Fruit fly (Drosophila melanogaster) whole organism, embryonic: ENCODE measurements around the gene CG11668.
A peak's percentile ranks its signal among the peaks of the same experiment; 100 is the strongest.

Experiments
- CG10209 ChIP-seq: fragments of 200-800 bp; sonication (Bioruptor generic); optimal IDR thresholded peaks from 3 replicates; lab custom pipeline; 2017; ENCODE audit warnings: missing biosample characterization, mild to moderate bottlenecking, missing genetic modification characterization, missing genetic modification reagents
- CG11093 ChIP-seq: fragments of 200-800 bp; sonication (Bioruptor generic); IDR thresholded peaks from 3 replicates; pipeline ENCODE4 v1.3.6; 2022; ENCODE audit warnings: missing biosample characterization, missing genetic modification characterization
- CG13296 ChIP-seq: fragments of 200-800 bp; sonication (Bioruptor generic); optimal IDR thresholded peaks from 3 replicates; lab custom pipeline; 2018; ENCODE audit warnings: missing biosample characterization, mild to moderate bottlenecking, missing genetic modification characterization
- CG1529 ChIP-seq: fragments of 200-800 bp; sonication (Bioruptor generic); optimal IDR thresholded peaks from 3 replicates; lab custom pipeline; 2018; ENCODE audit warnings: missing biosample characterization, missing genetic modification characterization
- CG1603 ChIP-seq: fragments of 200-800 bp; sonication (Bioruptor generic); optimal IDR thresholded peaks from 2 replicates; lab custom pipeline; 2019; ENCODE audit warnings: missing biosample characterization, mild to moderate bottlenecking, missing genetic modification characterization, moderate library complexity
- CG16779 ChIP-seq: fragments of 200-800 bp; sonication (Bioruptor generic); IDR thresholded peaks from 2 replicates; pipeline ENCODE4 v1.3.6; 2022; ENCODE audit warnings: missing biosample characterization, missing genetic modification characterization
- CG18011 ChIP-seq: fragments of 200-800 bp; sonication (Bioruptor generic); optimal IDR thresholded peaks from 2 replicates; lab custom pipeline; 2017; ENCODE audit warnings: missing biosample characterization, missing genetic modification characterization, mild to moderate bottlenecking, moderate library complexity, missing genotype
- CG18262 ChIP-seq: fragments of 200-800 bp; optimal IDR thresholded peaks from 3 replicates; lab custom pipeline; 2019; ENCODE audit warnings: missing biosample characterization, mild to moderate bottlenecking, missing genetic modification characterization, moderate library complexity
- CG2120 ChIP-seq: fragments of 200-800 bp; sonication (Bioruptor generic); optimal IDR thresholded peaks from 3 replicates; lab custom pipeline; 2016; ENCODE audit warnings: missing biosample characterization, missing genetic modification characterization
- CG30020 ChIP-seq: fragments of 200-800 bp; optimal IDR thresholded peaks from 2 replicates; lab custom pipeline; 2019; ENCODE audit warnings: missing biosample characterization, mild to moderate bottlenecking, missing genetic modification characterization, moderate library complexity
- CG32767 ChIP-seq: fragments of 200-800 bp; sonication (Bioruptor generic); IDR thresholded peaks from 2 replicates; pipeline ENCODE4 v1.3.6; 2022; ENCODE audit warnings: missing biosample characterization, missing genetic modification characterization
- CG34224 ChIP-seq: fragments of 200-800 bp; sonication (Bioruptor generic); IDR thresholded peaks from 3 replicates; pipeline ENCODE4 v1.3.6; 2022; ENCODE audit warnings: missing biosample characterization, missing genetic modification characterization; ENCODE audit not compliant: partially characterized antibody
- CG34376 ChIP-seq: fragments of 200-800 bp; sonication (Bioruptor generic); optimal IDR thresholded peaks from 2 replicates; lab custom pipeline; 2018; ENCODE audit warnings: missing biosample characterization, mild to moderate bottlenecking, missing genetic modification characterization
- CG4404 ChIP-seq: fragments of 200-800 bp; sonication (Bioruptor generic); IDR thresholded peaks from 2 replicates; pipeline ENCODE4 v1.3.6; 2022; ENCODE audit warnings: missing biosample characterization, missing genetic modification characterization
- CG6689 ChIP-seq: fragments of 200-800 bp; sonication (Bioruptor generic); IDR thresholded peaks from 2 replicates; pipeline ENCODE4 v1.3.6; 2022; ENCODE audit warnings: missing biosample characterization, missing genetic modification characterization
- CG6854 ChIP-seq: fragments of 200-800 bp; sonication (Bioruptor generic); optimal IDR thresholded peaks from 3 replicates; lab custom pipeline; 2017; ENCODE audit warnings: missing biosample characterization, mild to moderate bottlenecking, missing genetic modification characterization
- CG7786 ChIP-seq: fragments of 200-800 bp; sonication (Bioruptor generic); optimal IDR thresholded peaks from 2 replicates; lab custom pipeline; 2016; ENCODE audit warnings: missing biosample characterization, missing genetic modification characterization
- CG7928 ChIP-seq: fragments of 200-800 bp; sonication (Bioruptor generic); optimal IDR thresholded peaks from 2 replicates; lab custom pipeline; 2017; ENCODE audit warnings: missing biosample characterization, mild to moderate bottlenecking, missing genetic modification characterization
- CG8281 ChIP-seq: fragments of 200-800 bp; sonication (Bioruptor generic); optimal IDR thresholded peaks from 2 replicates; lab custom pipeline; 2018; ENCODE audit warnings: missing biosample characterization, mild to moderate bottlenecking, missing genetic modification characterization, moderate library complexity
- HLH4C ChIP-seq: fragments of 200-800 bp; sonication (Bioruptor generic); IDR thresholded peaks from 3 replicates; pipeline ENCODE4 v1.3.6; 2022; ENCODE audit warnings: missing biosample characterization, missing genetic modification characterization; ENCODE audit not compliant: partially characterized antibody
- Lpt ChIP-seq: fragments of >200 bp; optimal IDR thresholded peaks from 2 replicates; lab custom pipeline; 2018; ENCODE audit warnings: missing biosample characterization, missing genetic modification characterization
- Med ChIP-seq: fragments of 200-800 bp; sonication (Bioruptor generic); peaks from one replicate; lab custom pipeline; 2016; ENCODE audit warnings: missing biosample characterization, missing genetic modification characterization, mild to moderate bottlenecking, inconsistent platforms, moderate library complexity
- Myb ChIP-seq: fragments of 200-800 bp; sonication (Bioruptor generic); optimal IDR thresholded peaks from 2 replicates; lab custom pipeline; 2016; ENCODE audit warnings: missing biosample characterization, missing genetic modification characterization
- Nf-YC ChIP-seq: fragments of 200-800 bp; optimal IDR thresholded peaks from 3 replicates; lab custom pipeline; 2019; ENCODE audit warnings: missing biosample characterization, mild to moderate bottlenecking, missing genetic modification characterization, moderate library complexity
- Opbp ChIP-seq: fragments of 200-800 bp; sonication (Bioruptor generic); IDR thresholded peaks from 3 replicates; pipeline ENCODE4 v1.3.6; 2022; ENCODE audit warnings: missing biosample characterization, missing genetic modification characterization; ENCODE audit not compliant: partially characterized antibody
- Rx ChIP-seq: fragments of 200-800 bp; sonication (Bioruptor generic); IDR thresholded peaks from 2 replicates; pipeline ENCODE4 v1.3.6; 2022; ENCODE audit warnings: missing biosample characterization, missing genetic modification characterization
- Scr ChIP-seq: fragments of 200-800 bp; sonication (Bioruptor generic); IDR thresholded peaks from 2 replicates; pipeline ENCODE4 v1.3.6; 2022; ENCODE audit warnings: missing biosample characterization, missing genetic modification characterization; ENCODE audit not compliant: partially characterized antibody
- Side ChIP-seq: fragments of 200-800 bp; sonication (Bioruptor generic); optimal IDR thresholded peaks from 2 replicates; lab custom pipeline; 2016; ENCODE audit warnings: missing biosample characterization, missing genetic modification characterization
- Six4 ChIP-seq: fragments of 200-800 bp; sonication (Bioruptor generic); optimal IDR thresholded peaks from 2 replicates; lab custom pipeline; 2016; ENCODE audit warnings: missing biosample characterization, missing genetic modification characterization
- ase ChIP-seq: fragments of 200-800 bp; sonication (Bioruptor generic); IDR thresholded peaks from 3 replicates; pipeline ENCODE4 v1.3.6; 2022; ENCODE audit warnings: missing biosample characterization, missing genetic modification characterization
- ash1 ChIP-seq: fragments of 200-800 bp; sonication (Bioruptor generic); optimal IDR thresholded peaks from 2 replicates; lab custom pipeline; 2018; ENCODE audit warnings: missing biosample characterization, mild to moderate bottlenecking, missing genetic modification characterization
- br ChIP-seq: fragments of >200 bp; optimal IDR thresholded peaks from 2 replicates; lab custom pipeline; 2017
- bsh ChIP-seq, 2 experiments: fragments of 200-800 bp; sonication (Bioruptor generic); optimal IDR thresholded peaks; 2 replicates each; lab custom pipeline; 2017 to 2018; ENCODE audit warnings: mild to moderate bottlenecking in 2 of 2, missing biosample characterization in 2 of 2, missing genetic modification characterization in 2 of 2, moderate library complexity in 1 of 2
- cg ChIP-seq: fragments of 200-800 bp; sonication (Bioruptor generic); optimal IDR thresholded peaks from 3 replicates; lab custom pipeline; 2019; ENCODE audit warnings: missing biosample characterization, mild to moderate bottlenecking, missing genetic modification characterization, moderate library complexity
- chinmo ChIP-seq: fragments of 200-800 bp; sonication (Bioruptor generic); IDR thresholded peaks from 4 replicates; pipeline ENCODE4 v1.3.6; 2022; ENCODE audit warnings: missing biosample characterization, missing genetic modification characterization; ENCODE audit not compliant: partially characterized antibody
- exex ChIP-seq: fragments of 200-800 bp; sonication (Bioruptor generic); optimal IDR thresholded peaks from 4 replicates; lab custom pipeline; 2018; ENCODE audit warnings: missing biosample characterization, mild to moderate bottlenecking, missing genetic modification characterization, moderate library complexity
- gcm ChIP-seq: fragments of 200-800 bp; sonication (Bioruptor generic); optimal IDR thresholded peaks from 2 replicates; lab custom pipeline; 2019; ENCODE audit warnings: missing biosample characterization, mild to moderate bottlenecking, missing genetic modification characterization, moderate library complexity
- grau ChIP-seq: fragments of 200-800 bp; optimal IDR thresholded peaks from 3 replicates; lab custom pipeline; 2019; ENCODE audit warnings: missing biosample characterization, mild to moderate bottlenecking, missing genetic modification characterization, moderate library complexity
- knrl ChIP-seq: fragments of 200-800 bp; sonication (Bioruptor generic); IDR thresholded peaks from 3 replicates; pipeline ENCODE4 v1.3.6; 2022; ENCODE audit warnings: missing biosample characterization, missing genetic modification characterization; ENCODE audit not compliant: partially characterized antibody
- nmo ChIP-seq: fragments of 200-800 bp; sonication (Bioruptor generic); optimal IDR thresholded peaks from 2 replicates; lab custom pipeline; 2018; ENCODE audit warnings: missing biosample characterization, mild to moderate bottlenecking, missing genetic modification characterization, moderate library complexity
- onecut ChIP-seq: fragments of 200-800 bp; sonication (Bioruptor generic); IDR thresholded peaks from 2 replicates; pipeline ENCODE4 v1.3.6; 2022; ENCODE audit warnings: missing biosample characterization, missing genetic modification characterization
- rib ChIP-seq: fragments of 200-800 bp; sonication (Bioruptor generic); IDR thresholded peaks from 2 replicates; pipeline ENCODE4 v1.3.6; 2022; ENCODE audit warnings: missing biosample characterization, missing genetic modification characterization
- sd ChIP-seq: fragments of 200-800 bp; sonication (Bioruptor generic); optimal IDR thresholded peaks from 3 replicates; lab custom pipeline; 2018; ENCODE audit warnings: missing biosample characterization, mild to moderate bottlenecking, missing genetic modification characterization, moderate library complexity
- sima ChIP-seq: fragments of 200-800 bp; sonication (Bioruptor generic); optimal IDR thresholded peaks from 2 replicates; lab custom pipeline; 2016; ENCODE audit warnings: missing biosample characterization, missing genetic modification characterization
- slou ChIP-seq: fragments of 200-800 bp; sonication (Bioruptor generic); optimal IDR thresholded peaks from 3 replicates; lab custom pipeline; 2016; ENCODE audit warnings: missing biosample characterization, missing genetic modification characterization
- sna ChIP-seq: fragments of 200-800 bp; sonication (Bioruptor generic); IDR thresholded peaks from 2 replicates; pipeline ENCODE4 v1.3.6; 2022; ENCODE audit warnings: missing biosample characterization, missing genetic modification characterization; ENCODE audit not compliant: partially characterized antibody
- tgo ChIP-seq: fragments of 200-800 bp; sonication (Bioruptor generic); IDR thresholded peaks from 3 replicates; pipeline ENCODE4 v1.3.6; 2022; ENCODE audit warnings: missing biosample characterization, missing genetic modification characterization
- twi ChIP-seq: fragments of 200-800 bp; optimal IDR thresholded peaks from 2 replicates; lab custom pipeline; 2019; ENCODE audit warnings: missing biosample characterization, mild to moderate bottlenecking, missing genetic modification characterization, moderate library complexity
- tx ChIP-seq: fragments of 200-800 bp; sonication (Bioruptor generic); optimal IDR thresholded peaks from 2 replicates; lab custom pipeline; 2016; ENCODE audit warnings: missing biosample characterization, missing genetic modification characterization
- z ChIP-seq: fragments of 200-800 bp; sonication (Bioruptor generic); IDR thresholded peaks from 3 replicates; pipeline ENCODE4 v1.3.6; 2022; ENCODE audit warnings: missing biosample characterization, missing genetic modification characterization
- zf30C ChIP-seq: fragments of 200-800 bp; sonication (Bioruptor generic); optimal IDR thresholded peaks from 3 replicates; lab custom pipeline; 2018; ENCODE audit warnings: missing biosample characterization, mild to moderate bottlenecking, missing genetic modification characterization

CG11668 gene

DNA sequence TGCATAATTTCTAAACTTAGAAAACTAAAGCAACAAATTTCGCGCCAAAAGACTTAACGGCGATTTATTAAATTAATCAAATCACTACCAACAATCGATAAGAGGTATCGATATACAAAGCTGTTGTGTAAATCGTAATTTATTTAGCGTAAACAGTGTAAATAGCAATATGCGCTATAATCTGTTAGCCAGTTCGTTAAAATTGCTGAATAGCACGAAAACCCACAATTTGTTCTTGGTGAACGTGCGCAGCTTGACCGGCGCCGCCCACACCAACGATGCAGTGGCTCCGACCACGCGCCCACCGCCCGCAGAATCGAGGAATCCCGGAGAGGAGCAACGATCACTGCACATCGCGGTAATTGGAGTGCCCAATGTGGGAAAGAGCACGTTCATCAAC lies 42.7 kb upstream of the CG11668 start, which contains the start of gene CG7488 (continued):
- no peak for TF ChIP-seq CG7786 (GFP tag; lab: Kevin White, UChicago)
- TF ChIP-seq slou (GFP tag; lab: Kevin White, UChicago), result no peak
- peak; percentile 78; the same call in 2 of the 3 replicates for TF ChIP-seq Opbp
- peak; percentile 92 for TF ChIP-seq sna
- no peak for TF ChIP-seq sima (GFP tag; lab: Kevin White, UChicago)
- no peak for TF ChIP-seq Rx (GFP tag; lab: Robert Waterston, UW)
- no peak for TF ChIP-seq onecut (GFP tag; lab: Robert Waterston, UW)
- no peak for TF ChIP-seq gcm (GFP tag; lab: Kevin White, UChicago)
- TF ChIP-seq CG1529 (GFP tag; lab: Kevin White, UChicago), result no peak
- no peak for TF ChIP-seq CG6689 (GFP tag; lab: Robert Waterston, UW)
- no peak for TF ChIP-seq twi (tag; lab: Kevin White, UChicago)
- TF ChIP-seq Nf-YC (tag; lab: Kevin White, UChicago), result no peak
- TF ChIP-seq sd (tag; lab: Kevin White, UChicago), result no peak
- TF ChIP-seq Six4 (GFP tag; lab: Kevin White, UChicago), result no peak
- TF ChIP-seq cg, result no peak
- TF ChIP-seq Med (GFP tag; lab: Kevin White, UChicago), result peak; percentile 57
- no peak for TF ChIP-seq CG6854 (GFP tag; lab: Kevin White, UChicago)
- peak; percentile 97 for TF ChIP-seq CG34224 (GFP tag; lab: Robert Waterston, UW)
- peak; percentile 89 for TF ChIP-seq HLH4C (GFP tag; lab: Robert Waterston, UW)
- TF ChIP-seq nmo (GFP tag; lab: Kevin White, UChicago), result no peak
- no peak for TF ChIP-seq CG11093 (GFP tag; lab: Robert Waterston, UW)
- no peak for TF ChIP-seq CG10209 (GFP tag; lab: Kevin White, UChicago)
- TF ChIP-seq Scr (GFP tag; lab: Robert Waterston, UW), result peak; percentile 80
- TF ChIP-seq tgo (GFP tag; lab: Robert Waterston, UW), result no peak
- TF ChIP-seq CG16779 (GFP tag; lab: Robert Waterston, UW), result no peak
- 0 out of 4 replicates have a peak, but pooled peaks have one; percentile 36 for TF ChIP-seq chinmo (GFP tag; lab: Robert Waterston, UW)
- no peak for TF ChIP-seq CG7928
- no peak for TF ChIP-seq CG18262 (tag; lab: Kevin White, UChicago)
- TF ChIP-seq CG8281 (tag; lab: Kevin White, UChicago), result no peak
- peak; percentile 13 for TF ChIP-seq Myb (GFP tag; lab: Kevin White, UChicago)
- 0 out of 3 replicates have a peak, but pooled peaks have one; percentile 19 for TF ChIP-seq ase (GFP tag; lab: Robert Waterston, UW)
- TF ChIP-seq rib (GFP tag; lab: Robert Waterston, UW), result no peak
- TF ChIP-seq exex (tag; lab: Kevin White, UChicago), result no peak
- TF ChIP-seq CG32767 (GFP tag; lab: Robert Waterston, UW), result no peak
- TF ChIP-seq tx (GFP tag; lab: Kevin White, UChicago), result no peak
- TF ChIP-seq CG1603 (tag; lab: Kevin White, UChicago), result no peak
- no peak for TF ChIP-seq CG13296 (GFP tag; lab: Kevin White, UChicago)
- TF ChIP-seq zf30C, result no peak
- TF ChIP-seq ash1 (GFP tag; lab: Kevin White, UChicago), result no peak
- TF ChIP-seq Side (GFP tag; lab: Kevin White, UChicago), result no peak
- TF ChIP-seq knrl (GFP tag; lab: Robert Waterston, UW), result peak; percentile 60; the same call in 2 of the 3 replicates
- no peak for TF ChIP-seq CG4404 (GFP tag; lab: Robert Waterston, UW)
- TF ChIP-seq z (GFP tag; lab: Robert Waterston, UW), result no peak
- TF ChIP-seq CG30020 (tag; lab: Kevin White, UChicago), result no peak
- no peak for TF ChIP-seq br (lab: Kevin White, UChicago)
- no peak for TF ChIP-seq CG34376 (GFP tag; lab: Kevin White, UChicago)
- no peak for TF ChIP-seq bsh (GFP tag; optimal IDR thresholded peaks at IDR 0.05; lab: Kevin White, UChicago)
- no peak for TF ChIP-seq Lpt (GFP tag; lab: Kevin White, UChicago)
- no peak for TF ChIP-seq CG18011
- no peak for TF ChIP-seq CG2120
- TF ChIP-seq grau (tag; lab: Kevin White, UChicago), result no peak
